Worm (Caenorhabditis elegans) whole organism, L4 larva: Measurements from ENCODE around the gene W07G4.5.

Experiments
- F49E8.2 ChIP-seq: sonication (generic microtip); optimal IDR thresholded peaks from 2 replicates; lab custom pipeline; 2016; ENCODE audit warnings: missing compliant biosample characterization, mild to moderate bottlenecking, missing genetic modification characterization, borderline replicate concordance
- lin-13 ChIP-seq: fragments of 150-350 bp; optimal IDR thresholded peaks from 2 replicates; lab custom pipeline; 2014; ENCODE audit warnings: missing biosample characterization, missing genetic modification reagents, missing genetic modification characterization
- lir-3 ChIP-seq: sonication (generic microtip); optimal IDR thresholded peaks from 2 replicates; lab custom pipeline; 2016; ENCODE audit warnings: mild to moderate bottlenecking, missing genetic modification characterization, missing compliant biosample characterization
- lsy-2 ChIP-seq, 2 experiments: fragments of 150-350 bp in 1 of 2; sonication (generic microtip) in 1 of 2; optimal IDR thresholded peaks; 2 replicates each; lab custom pipeline; 2014 to 2017; ENCODE audit warnings: missing biosample characterization in 2 of 2, missing genetic modification characterization in 2 of 2
- mdt-29 ChIP-seq: fragments of 200-800 bp; sonication (Bioruptor generic); IDR thresholded peaks from 2 replicates; pipeline ENCODE4 v1.3.6; 2022; ENCODE audit warnings: missing genetic modification reagents, missing genetic modification characterization, missing compliant biosample characterization
- mxl-2 ChIP-seq: fragments of 200-800 bp; sonication (Bioruptor generic); conservative IDR thresholded peaks from 2 replicates; pipeline ENCODE4 v1.3.6; 2022; ENCODE audit warnings: missing genetic modification reagents, missing genetic modification characterization, missing compliant biosample characterization
- nhr-10 ChIP-seq: fragments of 150-350 bp; optimal IDR thresholded peaks from 2 replicates; lab custom pipeline; 2014; ENCODE audit warnings: missing biosample characterization, missing genetic modification characterization
- nhr-11 ChIP-seq: fragments of 150-350 bp; optimal IDR thresholded peaks from 2 replicates; lab custom pipeline; 2014; ENCODE audit warnings: missing biosample characterization, missing genetic modification characterization
- unc-62 ChIP-seq, 3 experiments: fragments of 150-350 bp in 1 of 3; sonication (generic microtip); optimal IDR thresholded peaks in 2 of 3; peaks in 1 of 3; 1 replicate in 1 of 3; 2 replicates in 2 of 3; lab custom pipeline; 2014 to 2017; ENCODE audit warnings: missing biosample characterization in 3 of 3, missing genetic modification characterization in 3 of 3, missing genetic modification reagents in 3 of 3, missing genotype in 1 of 3
- vab-7 ChIP-seq: fragments of 200-800 bp; sonication (Bioruptor generic); IDR thresholded peaks from 2 replicates; pipeline ENCODE4 v1.3.6; 2022; ENCODE audit warnings: missing genetic modification reagents, missing genetic modification characterization, missing compliant biosample characterization
- zip-11 ChIP-seq: fragments of 200-800 bp; sonication (Bioruptor generic); IDR thresholded peaks from 2 replicates; pipeline ENCODE4 v1.3.6; 2022; ENCODE audit warnings: missing genetic modification characterization, missing compliant biosample characterization
- ztf-11 ChIP-seq: fragments of 150-350 bp; optimal IDR thresholded peaks from 2 replicates; lab custom pipeline; 2014; ENCODE audit warnings: missing biosample characterization, missing genetic modification characterization

DNA sequence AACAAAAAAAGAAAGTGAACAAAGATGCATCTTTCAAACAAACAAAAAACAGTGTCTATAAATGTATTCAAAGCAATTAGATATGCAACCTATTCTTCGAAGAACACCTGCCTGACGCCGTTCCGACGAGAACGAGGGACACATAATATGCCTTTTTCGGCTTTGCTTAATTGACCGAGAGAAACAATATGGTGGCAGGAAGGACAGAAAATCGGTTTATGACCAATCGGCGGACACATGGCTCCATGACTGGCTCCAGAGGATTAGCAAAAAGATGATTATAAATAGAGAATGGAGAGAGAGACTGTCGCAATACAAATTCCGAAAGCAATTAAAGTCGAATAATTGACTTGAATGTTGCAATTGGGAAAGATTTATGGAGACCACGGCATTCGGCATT lies 29.5 kb upstream of the W07G4.5 start:
- no peak for TF ChIP-seq lin-13 (GFP tag; lab: Kevin White, UChicago)
- TF ChIP-seq lsy-2 (tag; optimal IDR thresholded peaks at IDR 0.05; lab: Kevin White, UChicago), result no peak
- TF ChIP-seq mxl-2, result no peak
- no peak for TF ChIP-seq nhr-10 (tag; lab: Kevin White, UChicago)
- no peak for TF ChIP-seq zip-11 (GFP tag; lab: Robert Waterston, UW)
- no peak for TF ChIP-seq vab-7
- TF ChIP-seq ztf-11 (tag; lab: Kevin White, UChicago), result no peak
- TF ChIP-seq unc-62 (GFP tag; optimal IDR thresholded peaks at IDR 0.05 in 1 of 2; lab: Kevin White, UChicago), result no peak
- no peak for TF ChIP-seq unc-62 (tag; optimal IDR thresholded peaks at IDR 0.05; lab: Kevin White, UChicago)
- TF ChIP-seq nhr-11 (tag; lab: Kevin White, UChicago), result no peak
- no peak for TF ChIP-seq mdt-29 (GFP tag; lab: Robert Waterston, UW)
- no peak for TF ChIP-seq F49E8.2
- no peak for TF ChIP-seq lir-3 (tag; lab: Kevin White, UChicago)
